Worm (Caenorhabditis elegans) whole organism, L4 larva: Measurements from ENCODE around the gene spe-41.
A peak's percentile ranks its signal among the peaks of the same experiment; 100 is the strongest.

Experiments used
- F44E2.7 ChIP-seq: fragments of 200-800 bp; sonication (Bioruptor generic); IDR thresholded peaks from 2 replicates; pipeline ENCODE4 v2.1.2; 2022; ENCODE audit warnings: missing genetic modification characterization, missing compliant biosample characterization
- R02D3.7 ChIP-seq: fragments of 150-350 bp; sonication (generic microtip); optimal IDR thresholded peaks from 3 replicates; lab custom pipeline; 2014; ENCODE audit warnings: missing biosample characterization, missing genetic modification characterization
- ZK337.2 ChIP-seq: fragments of 200-800 bp; sonication (Bioruptor generic); IDR thresholded peaks from 2 replicates; pipeline ENCODE4 v1.3.6; 2022; ENCODE audit warnings: missing genetic modification reagents, missing genetic modification characterization, missing compliant biosample characterization
- aha-1 ChIP-seq: fragments of 150-350 bp; peaks from one replicate; lab custom pipeline; 2014; ENCODE audit warnings: missing biosample characterization, missing genetic modification characterization
- ceh-32 ChIP-seq: sonication (generic microtip); optimal IDR thresholded peaks from 2 replicates; lab custom pipeline; 2016; ENCODE audit warnings: mild to moderate bottlenecking, missing genetic modification characterization, missing compliant biosample characterization; ENCODE audit not compliant: poor library complexity
- ceh-62 ChIP-seq: sonication (generic microtip); optimal IDR thresholded peaks from 2 replicates; lab custom pipeline; 2017; ENCODE audit warnings: missing biosample characterization, missing genetic modification characterization
- ces-1 ChIP-seq: fragments of 150-350 bp; sonication (generic microtip); optimal IDR thresholded peaks from 4 replicates; lab custom pipeline; 2014; ENCODE audit warnings: missing biosample characterization, missing genetic modification reagents, missing genetic modification characterization
- daf-8 ChIP-seq: fragments of 200-800 bp; sonication (Bioruptor generic); IDR thresholded peaks from 2 replicates; pipeline ENCODE4 v1.3.6; 2022; ENCODE audit warnings: missing genetic modification characterization, missing compliant biosample characterization
- dmd-6 ChIP-seq: fragments of 200-800 bp; sonication (Bioruptor generic); IDR thresholded peaks from 2 replicates; pipeline ENCODE4 v1.3.6; 2022; ENCODE audit warnings: missing genetic modification reagents, missing genetic modification characterization, missing compliant biosample characterization
- dpl-1 ChIP-seq: fragments of 150-350 bp; optimal IDR thresholded peaks from 2 replicates; lab custom pipeline; 2014; ENCODE audit warnings: missing biosample characterization, missing genetic modification reagents, missing genetic modification characterization
- dve-1 ChIP-seq: sonication (generic microtip); optimal IDR thresholded peaks from 2 replicates; lab custom pipeline; 2017; ENCODE audit warnings: antibody characterized with exemption, mild to moderate bottlenecking, missing genetic modification characterization, missing compliant biosample characterization; ENCODE audit not compliant: insufficient read depth
- fkh-10 ChIP-seq: fragments of 150-350 bp; optimal IDR thresholded peaks from 2 replicates; lab custom pipeline; 2014; ENCODE audit warnings: missing biosample characterization, missing genetic modification reagents, missing genetic modification characterization
- gei-8 ChIP-seq: fragments of 200-800 bp; sonication (Bioruptor generic); optimal IDR thresholded peaks from 2 replicates; lab custom pipeline; 2018; ENCODE audit warnings: mild to moderate bottlenecking, missing genetic modification characterization, missing compliant biosample characterization
- hlh-11 ChIP-seq: fragments of 200-800 bp; sonication (Bioruptor generic); optimal IDR thresholded peaks from 2 replicates; lab custom pipeline; 2018; ENCODE audit warnings: mild to moderate bottlenecking, missing genetic modification characterization, missing compliant biosample characterization
- hlh-30 ChIP-seq: sonication (generic microtip); optimal IDR thresholded peaks from 2 replicates; lab custom pipeline; 2017; ENCODE audit warnings: antibody characterized with exemption, mild to moderate bottlenecking, missing genetic modification characterization, missing compliant biosample characterization; ENCODE audit not compliant: insufficient read depth
- hmg-1.1 ChIP-seq: fragments of 200-800 bp; sonication (Bioruptor generic); IDR thresholded peaks from 2 replicates; pipeline ENCODE4 v1.3.6; 2022; ENCODE audit warnings: missing genetic modification reagents, missing genetic modification characterization, missing compliant biosample characterization
- lim-7 ChIP-seq: fragments of 200-800 bp; sonication (Bioruptor generic); IDR thresholded peaks from 2 replicates; pipeline ENCODE4 v1.3.6; 2022; ENCODE audit warnings: missing genetic modification characterization, missing compliant biosample characterization
- lin-15B ChIP-seq: fragments of 150-350 bp; sonication (generic microtip); optimal IDR thresholded peaks from 3 replicates; lab custom pipeline; 2014; ENCODE audit warnings: missing biosample characterization, missing genetic modification characterization
- lin-38 ChIP-seq: fragments of 200-800 bp; sonication (Bioruptor generic); IDR thresholded peaks from 2 replicates; pipeline ENCODE4 v1.3.6; 2022; ENCODE audit warnings: missing genetic modification reagents, missing genetic modification characterization, missing compliant biosample characterization
- mep-1 ChIP-seq: fragments of 150-350 bp; sonication (generic microtip); optimal IDR thresholded peaks from 3 replicates; lab custom pipeline; 2014; ENCODE audit warnings: missing biosample characterization, missing genetic modification characterization
- mes-2 ChIP-seq: sonication (generic microtip); optimal IDR thresholded peaks from 2 replicates; lab custom pipeline; 2016; ENCODE audit warnings: missing genotype, mild to moderate bottlenecking, missing genetic modification characterization, missing compliant biosample characterization; ENCODE audit not compliant: poor library complexity, severe bottlenecking
- mxl-2 ChIP-seq: fragments of 200-800 bp; sonication (Bioruptor generic); conservative IDR thresholded peaks from 2 replicates; pipeline ENCODE4 v1.3.6; 2022; ENCODE audit warnings: missing genetic modification reagents, missing genetic modification characterization, missing compliant biosample characterization
- mxl-3 ChIP-seq: fragments of 200-800 bp; sonication (Bioruptor generic); optimal IDR thresholded peaks from 2 replicates; lab custom pipeline; 2018; ENCODE audit warnings: mild to moderate bottlenecking, missing genetic modification characterization, missing compliant biosample characterization
- nhr-10 ChIP-seq: fragments of 150-350 bp; optimal IDR thresholded peaks from 2 replicates; lab custom pipeline; 2014; ENCODE audit warnings: missing biosample characterization, missing genetic modification characterization
- nhr-102 ChIP-seq: sonication (generic microtip); optimal IDR thresholded peaks from 2 replicates; lab custom pipeline; 2016; ENCODE audit warnings: mild to moderate bottlenecking, missing genetic modification characterization, moderate library complexity, missing compliant biosample characterization
- nhr-111 ChIP-seq: fragments of 200-800 bp; sonication (Bioruptor generic); optimal IDR thresholded peaks from 2 replicates; lab custom pipeline; 2018; ENCODE audit warnings: mild to moderate bottlenecking, missing genetic modification characterization, missing compliant biosample characterization
- nhr-237 ChIP-seq: sonication (generic microtip); optimal IDR thresholded peaks from 2 replicates; lab custom pipeline; 2017; ENCODE audit warnings: missing biosample characterization, missing genetic modification characterization
- nhr-25 ChIP-seq: sonication (generic microtip); optimal IDR thresholded peaks from 2 replicates; lab custom pipeline; 2017; ENCODE audit warnings: missing genetic modification characterization, mild to moderate bottlenecking, missing compliant biosample characterization, antibody characterized with exemption, moderate library complexity, borderline replicate concordance; ENCODE audit not compliant: insufficient read depth
- nhr-28 ChIP-seq: fragments of 150-350 bp; optimal IDR thresholded peaks from 2 replicates; lab custom pipeline; 2014; ENCODE audit warnings: missing biosample characterization, missing genetic modification characterization
- nhr-77 ChIP-seq: fragments of 150-350 bp; optimal IDR thresholded peaks from 2 replicates; lab custom pipeline; 2014; ENCODE audit warnings: missing biosample characterization, missing genetic modification characterization
- pqm-1 ChIP-seq: sonication (generic microtip); optimal IDR thresholded peaks from 2 replicates; lab custom pipeline; 2017; ENCODE audit warnings: missing biosample characterization, missing genetic modification characterization
- sdz-12 ChIP-seq: fragments of 200-800 bp; sonication (Bioruptor generic); optimal IDR thresholded peaks from 2 replicates; lab custom pipeline; 2018; ENCODE audit warnings: mild to moderate bottlenecking, missing genetic modification characterization, missing compliant biosample characterization
- skn-1 ChIP-seq: fragments of 150-350 bp; optimal IDR thresholded peaks from 2 replicates; lab custom pipeline; 2014; ENCODE audit warnings: missing biosample characterization, missing genetic modification characterization
- unc-130 ChIP-seq: sonication (generic microtip); optimal IDR thresholded peaks from 2 replicates; lab custom pipeline; 2016; ENCODE audit warnings: missing genetic modification reagents, missing genetic modification characterization, missing compliant biosample characterization
- vab-7 ChIP-seq: fragments of 200-800 bp; sonication (Bioruptor generic); IDR thresholded peaks from 2 replicates; pipeline ENCODE4 v1.3.6; 2022; ENCODE audit warnings: missing genetic modification reagents, missing genetic modification characterization, missing compliant biosample characterization
- ztf-11 ChIP-seq: fragments of 150-350 bp; optimal IDR thresholded peaks from 2 replicates; lab custom pipeline; 2014; ENCODE audit warnings: missing biosample characterization, missing genetic modification characterization

Gene spe-41

ce11 chrIII:3468384-3468783 lies 24.4 kb upstream of the spe-41 start:
- TF ChIP-seq hlh-30 (tag; lab: Kevin White, UChicago) = no peak
- no peak for TF ChIP-seq lim-7 (GFP tag; lab: Robert Waterston, UW)
- peak; percentile 36 for TF ChIP-seq nhr-28 (tag; lab: Kevin White, UChicago)
- TF ChIP-seq pqm-1 (tag; lab: Kevin White, UChicago) = peak; percentile 30
- TF ChIP-seq gei-8 (GFP tag; lab: Kevin White, UChicago) = no peak
- peak; percentile 33 for TF ChIP-seq hlh-11 (tag; lab: Kevin White, UChicago)
- TF ChIP-seq vab-7 (GFP tag; lab: Robert Waterston, UW) = no peak
- TF ChIP-seq dmd-6 (GFP tag; lab: Robert Waterston, UW) = peak; percentile 20; the same call in 1 of the 2 replicates
- no peak for TF ChIP-seq ceh-32
- TF ChIP-seq sdz-12 (GFP tag; lab: Kevin White, UChicago) = no peak
- peak; percentile 62 for TF ChIP-seq aha-1
- peak; percentile 5 for TF ChIP-seq dve-1 (tag; lab: Kevin White, UChicago)
- TF ChIP-seq ces-1 (GFP tag; lab: Kevin White, UChicago) = no peak
- TF ChIP-seq, all 104 proteins: peak for 6

- TF ChIP-seq nhr-102 (tag; lab: Kevin White, UChicago) = no peak
- TF ChIP-seq pqm-1 (tag; lab: Kevin White, UChicago) = no peak
- TF ChIP-seq nhr-237 (tag; lab: Kevin White, UChicago) = no peak
- no peak for TF ChIP-seq ztf-11 (tag; lab: Kevin White, UChicago)
- no peak for TF ChIP-seq nhr-77 (tag; lab: Kevin White, UChicago)
- no peak for TF ChIP-seq unc-130 (GFP tag; lab: Kevin White, UChicago)
- no peak for TF ChIP-seq mep-1
- TF ChIP-seq R02D3.7 (tag; lab: Kevin White, UChicago) = no peak
- TF ChIP-seq mxl-2 = no peak
- TF ChIP-seq ZK337.2 (GFP tag; lab: Robert Waterston, UW) = no peak
- no peak for TF ChIP-seq fkh-10 (GFP tag; lab: Kevin White, UChicago)
Measured at ce11 chrIII:3467013-3467412, 23.0 kb upstream of the spe-41 start.

ce11 chrIII:3461403-3461802 lies 17.4 kb upstream of the spe-41 start, which contains the start of gene pph-6:
Gene pph-6, plus strand, starts transcription at chrIII:3461703.
- no peak for TF ChIP-seq daf-8 (GFP tag; lab: Robert Waterston, UW)
- no peak for TF ChIP-seq lin-15B (tag; lab: Kevin White, UChicago)
- no peak for TF ChIP-seq nhr-10 (tag; lab: Kevin White, UChicago)
- no peak for TF ChIP-seq hmg-1.1
- no peak for TF ChIP-seq lin-38 (GFP tag; lab: Robert Waterston, UW)
- TF ChIP-seq dpl-1 (GFP tag; lab: Kevin White, UChicago) = no peak
- no peak for TF ChIP-seq mes-2 (tag; lab: Kevin White, UChicago)
- TF ChIP-seq dmd-6 (GFP tag; lab: Robert Waterston, UW) = no peak
- TF ChIP-seq ceh-62 = no peak
- TF ChIP-seq skn-1 (tag; lab: Kevin White, UChicago) = no peak
- no peak for TF ChIP-seq mxl-3
- no peak for TF ChIP-seq nhr-77 (tag; lab: Kevin White, UChicago)
- TF ChIP-seq nhr-25 (tag; lab: Kevin White, UChicago) = no peak
- no peak for TF ChIP-seq nhr-28 (tag; lab: Kevin White, UChicago)
- TF ChIP-seq nhr-111 (GFP tag; lab: Kevin White, UChicago) = no peak
- TF ChIP-seq lim-7 (GFP tag; lab: Robert Waterston, UW) = no peak
- TF ChIP-seq nhr-102 (tag; lab: Kevin White, UChicago) = no peak
- TF ChIP-seq F44E2.7 (GFP tag; lab: Robert Waterston, UW) = no peak
- no peak for TF ChIP-seq unc-130 (GFP tag; lab: Kevin White, UChicago)
- TF ChIP-seq, all 104 proteins: peak for 0
